Fruit fly (Drosophila melanogaster) whole organism, pupa: ENCODE measurements around the gene polybromo.

Experiments used
- CG10348 ChIP-seq: fragments of 200-800 bp; sonication (Bioruptor generic); IDR thresholded peaks from 2 replicates; pipeline ENCODE4 v1.3.6; 2022; ENCODE audit warnings: missing biosample characterization, missing genetic modification characterization
- CG12605 ChIP-seq: fragments of 200-800 bp; sonication (Bioruptor generic); IDR thresholded peaks from 2 replicates; pipeline ENCODE4 v1.3.6; 2022; ENCODE audit warnings: missing biosample characterization, missing genetic modification characterization
- CG13204 ChIP-seq: fragments of 200-800 bp; sonication (Bioruptor generic); optimal IDR thresholded peaks from 2 replicates; lab custom pipeline; 2018; ENCODE audit warnings: missing biosample characterization, mild to moderate bottlenecking, missing genetic modification characterization, moderate library complexity
- CG14655 ChIP-seq: fragments of 200-800 bp; sonication (Bioruptor generic); optimal IDR thresholded peaks from 3 replicates; lab custom pipeline; 2017; ENCODE audit warnings: mild to moderate bottlenecking, missing biosample characterization, missing genetic modification reagents, missing genetic modification characterization
- CG15710 ChIP-seq: fragments of 200-800 bp; sonication (Bioruptor generic); optimal IDR thresholded peaks from 2 replicates; lab custom pipeline; 2018; ENCODE audit warnings: missing biosample characterization, mild to moderate bottlenecking, missing genetic modification characterization, moderate library complexity
- CG17806 ChIP-seq: fragments of 200-800 bp; sonication (Bioruptor generic); optimal IDR thresholded peaks from 2 replicates; lab custom pipeline; 2018; ENCODE audit warnings: missing biosample characterization, mild to moderate bottlenecking, missing genetic modification characterization, moderate library complexity
- CG32121 ChIP-seq: fragments of 200-800 bp; sonication (Bioruptor generic); IDR thresholded peaks from 2 replicates; pipeline ENCODE4 v1.3.6; 2022; ENCODE audit warnings: missing biosample characterization, missing genetic modification characterization
- CG34367 ChIP-seq: fragments of 200-800 bp; sonication (Bioruptor generic); optimal IDR thresholded peaks from 2 replicates; lab custom pipeline; 2018; ENCODE audit warnings: missing biosample characterization, mild to moderate bottlenecking, missing genetic modification characterization
- CG4496 ChIP-seq: fragments of 200-800 bp; sonication (Bioruptor generic); IDR thresholded peaks from 3 replicates; pipeline ENCODE4 v1.3.6; 2022; ENCODE audit warnings: missing biosample characterization, missing genetic modification characterization
- CG8159 ChIP-seq: fragments of 200-800 bp; sonication (Bioruptor generic); optimal IDR thresholded peaks from 3 replicates; lab custom pipeline; 2018; ENCODE audit warnings: missing biosample characterization, mild to moderate bottlenecking, missing genetic modification characterization, moderate library complexity
- CG8301 ChIP-seq: fragments of 200-800 bp; sonication (Bioruptor generic); optimal IDR thresholded peaks from 2 replicates; lab custom pipeline; 2018; ENCODE audit warnings: missing biosample characterization, mild to moderate bottlenecking, missing genetic modification characterization
- CG9948 ChIP-seq: fragments of 200-800 bp; sonication (Bioruptor generic); optimal IDR thresholded peaks from 2 replicates; lab custom pipeline; 2018; ENCODE audit warnings: missing biosample characterization, mild to moderate bottlenecking, missing genetic modification characterization, moderate library complexity
- D1 ChIP-seq: fragments of 200-800 bp; sonication (Bioruptor generic); optimal IDR thresholded peaks from 2 replicates; lab custom pipeline; 2018; ENCODE audit warnings: missing biosample characterization, mild to moderate bottlenecking, missing genetic modification characterization, moderate library complexity
- EcR ChIP-seq: fragments of 200-800 bp; sonication (Bioruptor generic); optimal IDR thresholded peaks from 3 replicates; lab custom pipeline; 2019; ENCODE audit warnings: missing biosample characterization, missing genetic modification characterization, mild to moderate bottlenecking, moderate library complexity, missing genetic modification reagents
- Ets98B ChIP-seq: fragments of 200-800 bp; sonication (Bioruptor generic); IDR thresholded peaks from 2 replicates; pipeline ENCODE4 v1.3.6; 2022; ENCODE audit warnings: missing biosample characterization, missing genetic modification characterization
- Pif1A ChIP-seq: fragments of 200-800 bp; sonication (Bioruptor generic); optimal IDR thresholded peaks from 3 replicates; lab custom pipeline; 2016; ENCODE audit warnings: missing biosample characterization, missing genetic modification characterization
- Pif1B ChIP-seq: fragments of 200-800 bp; sonication (Bioruptor generic); optimal IDR thresholded peaks from 3 replicates; lab custom pipeline; 2016; ENCODE audit warnings: missing biosample characterization, missing genetic modification characterization
- Snoo ChIP-seq: fragments of 200-800 bp; sonication (Bioruptor generic); optimal IDR thresholded peaks from 3 replicates; lab custom pipeline; 2017; ENCODE audit warnings: missing biosample characterization, mild to moderate bottlenecking, missing genetic modification characterization, inconsistent platforms
- fd96Ca ChIP-seq: fragments of 200-800 bp; sonication (Bioruptor generic); IDR thresholded peaks from 3 replicates; pipeline ENCODE4 v1.3.6; 2022; ENCODE audit warnings: missing biosample characterization, missing genetic modification characterization
- gl ChIP-seq: fragments of 200-800 bp; sonication (Bioruptor generic); optimal IDR thresholded peaks from 2 replicates; lab custom pipeline; 2018; ENCODE audit warnings: missing biosample characterization, mild to moderate bottlenecking, missing genetic modification characterization
- rn ChIP-seq: fragments of 200-800 bp; sonication (Bioruptor generic); IDR thresholded peaks from 2 replicates; pipeline ENCODE4 v1.3.6; 2022; ENCODE audit warnings: missing biosample characterization, missing genetic modification characterization

polybromo gene

dm6 chr3R:24790036-24790435 is 15.0 kb downstream of the polybromo start, which contains the start of gene CG13634:
Gene CG13634, minus strand, starts transcription at chr3R:24790136.
- no peak for TF ChIP-seq CG32121 (GFP tag; lab: Robert Waterston, UW)
- no peak for TF ChIP-seq Snoo
- no peak for TF ChIP-seq CG34367 (tag; lab: Kevin White, UChicago)
- no peak for TF ChIP-seq CG8159
- TF ChIP-seq D1 (tag; lab: Kevin White, UChicago) = no peak
- no peak for TF ChIP-seq Ets98B (GFP tag; lab: Robert Waterston, UW)
- TF ChIP-seq EcR (GFP tag; lab: Kevin White, UChicago) = no peak
- TF ChIP-seq Pif1A (GFP tag; lab: Kevin White, UChicago) = no peak
- TF ChIP-seq CG4496 (GFP tag; lab: Robert Waterston, UW) = no peak
- TF ChIP-seq rn (GFP tag; lab: Robert Waterston, UW) = no peak
- no peak for TF ChIP-seq CG12605 (GFP tag; lab: Robert Waterston, UW)
- no peak for TF ChIP-seq CG14655 (GFP tag; lab: Kevin White, UChicago)
- no peak for TF ChIP-seq CG13204 (GFP tag; lab: Kevin White, UChicago)
- no peak for TF ChIP-seq gl
- TF ChIP-seq CG10348 = no peak

- TF ChIP-seq CG4496 (GFP tag; lab: Robert Waterston, UW) (no peak), CG17806 (tag; lab: Kevin White, UChicago) (no peak), CG10348 (no peak), Pif1A (GFP tag; lab: Kevin White, UChicago) (no peak), CG15710 (tag; lab: Kevin White, UChicago) (no peak), CG12605 (GFP tag; lab: Robert Waterston, UW) (no peak), D1 (tag; lab: Kevin White, UChicago) (no peak), CG14655 (GFP tag; lab: Kevin White, UChicago) (no peak), CG9948 (tag; lab: Kevin White, UChicago) (no peak), rn (GFP tag; lab: Robert Waterston, UW) (no peak), Ets98B (GFP tag; lab: Robert Waterston, UW) (no peak), CG32121 (GFP tag; lab: Robert Waterston, UW) (no peak), CG8301 (tag; lab: Kevin White, UChicago) (no peak), Snoo (no peak)
- TF ChIP-seq, all 21 proteins: peak for 0
Observed at dm6 chr3R:24787734-24788133, 17.3 kb downstream of the polybromo start, which contains the start of gene Ets96B. Gene Ets96B, plus strand, starts transcription at chr3R:24788054.

- TF ChIP-seq CG9948 (tag; lab: Kevin White, UChicago) = peak; percentile 4
- peak; percentile 38 for TF ChIP-seq CG15710 (tag; lab: Kevin White, UChicago)
- no peak for TF ChIP-seq D1 (tag; lab: Kevin White, UChicago)
- TF ChIP-seq fd96Ca = no peak
- peak; percentile 43 for TF ChIP-seq CG14655 (GFP tag; lab: Kevin White, UChicago)
- TF ChIP-seq rn (GFP tag; lab: Robert Waterston, UW) = 0 out of 2 replicates have a peak, but pooled peaks have one; percentile 7
- peak; percentile 57 for TF ChIP-seq CG34367 (tag; lab: Kevin White, UChicago)
- TF ChIP-seq EcR (GFP tag; lab: Kevin White, UChicago) = peak; percentile 56
- peak; percentile 24 for TF ChIP-seq Pif1B (GFP tag; lab: Kevin White, UChicago)
- TF ChIP-seq CG8159 = peak; percentile 50
- peak; percentile 45 for TF ChIP-seq Pif1A (GFP tag; lab: Kevin White, UChicago)
- TF ChIP-seq Ets98B (GFP tag; lab: Robert Waterston, UW) = peak; percentile 47; the same call in 1 of the 2 replicates
- TF ChIP-seq CG17806 (tag; lab: Kevin White, UChicago) = peak; percentile 16
- peak; percentile 22 for TF ChIP-seq gl
- TF ChIP-seq CG12605 (GFP tag; lab: Robert Waterston, UW) = peak; percentile 20; the same call in 1 of the 2 replicates
- TF ChIP-seq CG13204 (GFP tag; lab: Kevin White, UChicago) = no peak
- TF ChIP-seq CG32121 (GFP tag; lab: Robert Waterston, UW) = no peak
- TF ChIP-seq CG10348 = no peak
- peak; percentile 85 for TF ChIP-seq CG4496 (GFP tag; lab: Robert Waterston, UW)
- TF ChIP-seq Snoo = peak; percentile 84
- no peak for TF ChIP-seq CG8301 (tag; lab: Kevin White, UChicago)
Observed at dm6 chr3R:24787042-24787565, 18.0 kb downstream of the polybromo start, which contains the start of gene CG5805. Gene CG5805, minus strand, starts transcription at chr3R:24787421.

- TF ChIP-seq CG17806 (tag; lab: Kevin White, UChicago) = no peak
Observed at dm6 chr3R:24778218-24778739, 26.8 kb downstream of the polybromo start.

dm6 chr3R:24777101-24777500 is 28.0 kb downstream of the polybromo start:
- TF ChIP-seq Ets98B (GFP tag; lab: Robert Waterston, UW) (no peak), Snoo (no peak), CG13204 (GFP tag; lab: Kevin White, UChicago) (no peak), CG12605 (GFP tag; lab: Robert Waterston, UW) (no peak), CG8159 (no peak), CG8301 (tag; lab: Kevin White, UChicago) (no peak), fd96Ca (no peak), CG15710 (tag; lab: Kevin White, UChicago) (no peak), gl (no peak), CG10348 (no peak), CG32121 (GFP tag; lab: Robert Waterston, UW) (no peak), CG17806 (tag; lab: Kevin White, UChicago) (no peak), EcR (GFP tag; lab: Kevin White, UChicago) (no peak), CG9948 (tag; lab: Kevin White, UChicago) (no peak), D1 (tag; lab: Kevin White, UChicago) (no peak), Pif1A (GFP tag; lab: Kevin White, UChicago) (no peak), CG14655 (GFP tag; lab: Kevin White, UChicago) (no peak), CG34367 (tag; lab: Kevin White, UChicago) (no peak), Pif1B (GFP tag; lab: Kevin White, UChicago) (no peak), CG4496 (GFP tag; lab: Robert Waterston, UW) (no peak)
- TF ChIP-seq, all 21 proteins: peak for 0
